Worm (Caenorhabditis elegans) whole organism, L1 larva: ENCODE results near the gene F48E8.4.

Experiments
- ama-1 ChIP-seq: fragments of 150-350 bp; optimal IDR thresholded peaks from 2 replicates; lab custom pipeline; 2014
- ceh-90 ChIP-seq: sonication (generic microtip); optimal IDR thresholded peaks from 2 replicates; lab custom pipeline; 2016; ENCODE audit warnings: missing genetic modification characterization, missing compliant biosample characterization
- dpl-1 ChIP-seq, 3 experiments: fragments of 150-350 bp in 2 of 3; sonication (generic microtip) in 1 of 3; optimal IDR thresholded peaks; 2 replicates each; lab custom pipeline; 2014 to 2017; ENCODE audit warnings: missing biosample characterization in 3 of 3, missing genetic modification characterization in 3 of 3, missing genetic modification reagents in 3 of 3
- lin-39 ChIP-seq: fragments of 150-350 bp; optimal IDR thresholded peaks from 2 replicates; lab custom pipeline; 2014; ENCODE audit warnings: missing biosample characterization, missing genetic modification reagents, missing genetic modification characterization
- nhr-47 ChIP-seq: sonication (generic microtip); optimal IDR thresholded peaks from 2 replicates; lab custom pipeline; 2016; ENCODE audit warnings: mild to moderate bottlenecking, missing genetic modification characterization, moderate library complexity, missing compliant biosample characterization
- nhr-76 ChIP-seq: sonication (generic microtip); optimal IDR thresholded peaks from 2 replicates; lab custom pipeline; 2017; ENCODE audit warnings: missing biosample characterization, missing genetic modification characterization
- unc-62 ChIP-seq: fragments of 150-350 bp; optimal IDR thresholded peaks from 2 replicates; lab custom pipeline; 2014; ENCODE audit warnings: missing biosample characterization, missing genetic modification reagents, missing genetic modification characterization
- unc-86 ChIP-seq: sonication (generic microtip); optimal IDR thresholded peaks from 2 replicates; lab custom pipeline; 2016; ENCODE audit warnings: missing genetic modification characterization, missing compliant biosample characterization

- no peak for TF ChIP-seq unc-86 (tag; lab: Kevin White, UChicago)
- peak; percentile 39 to 50 (median 40) for TF ChIP-seq dpl-1 (GFP tag; optimal IDR thresholded peaks at IDR 0.05; lab: Kevin White, UChicago)
- TF ChIP-seq nhr-47 (tag; lab: Kevin White, UChicago), result peak; percentile 64
- TF ChIP-seq ceh-90 (tag; lab: Kevin White, UChicago), result no peak
- no peak for TF ChIP-seq unc-62 (GFP tag; lab: Kevin White, UChicago)
- TF ChIP-seq lin-39 (tag; lab: Kevin White, UChicago), result no peak
- TF ChIP-seq ama-1 (lab: Kevin White, UChicago), result peak; percentile 91
- no peak for TF ChIP-seq nhr-76
Measured at ce11 chrIII:5504164-5504563, 50.8 kb downstream of the F48E8.4 start.
